Fruit fly (Drosophila melanogaster): ENCODE results near the gene Prp3.

Gene Prp3

DNA sequence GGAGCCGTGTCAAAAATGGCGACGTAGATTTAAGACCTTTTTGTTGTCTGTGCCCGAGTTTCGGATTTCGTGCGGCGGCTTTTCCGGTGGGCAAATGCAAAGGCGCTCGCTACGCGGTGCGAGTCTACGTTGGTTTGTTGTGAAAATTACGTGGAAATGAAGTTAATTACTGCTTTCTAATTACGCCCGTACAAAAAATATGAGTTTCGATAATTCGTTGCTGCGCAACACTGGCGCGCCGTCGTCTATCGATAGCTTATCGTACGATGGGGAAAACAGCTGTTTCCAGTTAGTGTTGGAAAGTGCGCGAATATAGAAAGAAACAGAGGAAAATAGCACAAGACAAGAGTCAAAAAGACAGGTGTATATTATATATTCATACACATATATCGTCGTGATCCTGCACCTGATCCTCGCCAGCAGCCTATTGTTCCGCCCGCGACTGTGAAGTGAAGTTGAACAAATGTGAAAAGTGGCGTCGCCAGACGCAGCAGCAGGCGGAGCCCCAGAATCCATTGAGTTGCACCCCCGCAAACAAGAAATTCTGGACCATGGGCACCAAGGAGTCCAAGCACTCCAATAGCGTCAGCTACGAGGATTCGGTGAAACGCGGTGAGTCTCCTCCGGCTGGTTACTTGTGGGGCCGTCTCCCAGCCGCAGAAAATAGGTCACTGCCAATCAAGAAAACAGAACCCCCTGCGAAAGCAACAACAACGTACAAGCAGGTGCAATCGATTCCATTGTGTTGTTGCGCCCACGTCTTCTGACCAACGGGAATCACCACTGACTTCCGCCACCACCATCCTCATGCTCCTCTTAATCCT is 39.0 kb upstream of the Prp3 start, which contains the start of the genes Rab8 and Usp32 (continued):
- TF ChIP-seq topi (GFP tag; optimal IDR thresholded peaks at IDR 0.05): peak; percentile 50
- no peak for TF ChIP-seq CG6854 (GFP tag; optimal IDR thresholded peaks at IDR 0.05)
- no peak for TF ChIP-seq fd85E (GFP tag; optimal IDR thresholded peaks at IDR 0.05)

DNA sequence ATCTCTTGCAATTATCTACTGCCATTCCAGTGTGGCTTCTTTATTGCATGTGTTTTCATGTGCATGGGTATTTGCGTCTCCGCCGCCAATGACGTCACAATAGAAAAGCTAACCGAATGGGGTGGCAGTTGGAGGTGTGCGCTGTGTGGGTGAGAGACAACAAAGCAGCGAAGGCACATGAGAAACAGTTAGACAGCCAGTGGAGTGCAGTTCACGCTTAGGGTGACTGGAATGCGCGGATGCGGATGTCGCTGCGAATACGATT is 38.5 kb upstream of the Prp3 start:
- TF ChIP-seq Ets21C (GFP tag; optimal IDR thresholded peaks at IDR 0.05): no peak
- no peak for TF ChIP-seq CG10631 (GFP tag; optimal IDR thresholded peaks at IDR 0.05)
- no peak for TF ChIP-seq Eip93F (GFP tag; optimal IDR thresholded peaks at IDR 0.05)
- TF ChIP-seq vri (GFP tag; optimal IDR thresholded peaks at IDR 0.05): peak; percentile 1
- no peak for TF ChIP-seq eg (GFP tag; IDR thresholded peaks at IDR 0.05)
- no peak for TF ChIP-seq Gug (GFP tag; IDR thresholded peaks at IDR 0.05)
- peak; percentile 58 for TF ChIP-seq Sox14 (GFP tag; optimal IDR thresholded peaks at IDR 0.05)
- no peak for TF ChIP-seq net (GFP tag; optimal IDR thresholded peaks at IDR 0.05)

- no peak for TF ChIP-seq OdsH (GFP tag; optimal IDR thresholded peaks at IDR 0.05)
- no peak for TF ChIP-seq CG32006 (GFP tag; optimal IDR thresholded peaks at IDR 0.05)
- TF ChIP-seq CG9139 (GFP tag; optimal IDR thresholded peaks at IDR 0.05): no peak
- TF ChIP-seq salr (GFP tag; optimal IDR thresholded peaks at IDR 0.05): no peak
- TF ChIP-seq ss (GFP tag; optimal IDR thresholded peaks at IDR 0.05): no peak
- TF ChIP-seq Lpt (GFP tag; optimal IDR thresholded peaks at IDR 0.05): no peak
- no peak for TF ChIP-seq Sox15 (GFP tag; optimal IDR thresholded peaks at IDR 0.05)
- TF ChIP-seq svp (GFP tag): peak; percentile 95
- TF ChIP-seq Hr39 (GFP tag; optimal IDR thresholded peaks at IDR 0.05): no peak
- peak; percentile 79 for TF ChIP-seq vri (GFP tag; optimal IDR thresholded peaks at IDR 0.05)
- 0 out of 3 replicates have a peak, but pooled peaks have one; percentile 39 for TF ChIP-seq CG6163 (GFP tag; IDR thresholded peaks at IDR 0.05)
Measured at dm6 chr3L:19872465-19872883, 37.6 kb upstream of the Prp3 start.

dm6 chr3L:19873488-19873887 is 36.6 kb upstream of the Prp3 start:
- TF ChIP-seq net (GFP tag; optimal IDR thresholded peaks at IDR 0.05) (no peak), OdsH (GFP tag; optimal IDR thresholded peaks at IDR 0.05) (no peak), CG11294 (GFP tag; IDR thresholded peaks at IDR 0.05) (no peak), CG6792 (GFP tag; optimal IDR thresholded peaks at IDR 0.05) (no peak), CG6276 (GFP tag; optimal IDR thresholded peaks at IDR 0.05) (no peak), CG3032 (tag; optimal IDR thresholded peaks at IDR 0.05) (no peak), CG34406 (GFP tag; optimal IDR thresholded peaks at IDR 0.05) (no peak), Sox102F (GFP tag; optimal IDR thresholded peaks at IDR 0.05) (no peak), CG11762 (GFP tag; optimal IDR thresholded peaks at IDR 0.05; ENCODE audit: insufficient read depth) (no peak), CG31627 (GFP tag; optimal IDR thresholded peaks at IDR 0.05) (no peak), fd85E (GFP tag; optimal IDR thresholded peaks at IDR 0.05) (no peak)

- TF ChIP-seq Eip75B (GFP tag; optimal IDR thresholded peaks at IDR 0.05): no peak
- TF ChIP-seq CG6276 (GFP tag; optimal IDR thresholded peaks at IDR 0.05): no peak
- peak; percentile 4 for TF ChIP-seq CG3032 (tag; optimal IDR thresholded peaks at IDR 0.05)
- TF ChIP-seq dsx (GFP tag; optimal IDR thresholded peaks at IDR 0.05; ENCODE audit: poor library complexity, severe bottlenecking): peak; percentile 60
- no peak for TF ChIP-seq Sox15 (GFP tag; optimal IDR thresholded peaks at IDR 0.05)
- TF ChIP-seq CG15336 (GFP tag; IDR thresholded peaks at IDR 0.05): peak; percentile 26; the same call in 1 of the 2 replicates
- peak; percentile 22 for TF ChIP-seq CG6854 (GFP tag; optimal IDR thresholded peaks at IDR 0.05)
- TF ChIP-seq CG7368 (GFP tag; optimal IDR thresholded peaks at IDR 0.05): no peak
- no peak for TF ChIP-seq CG3919 (GFP tag; optimal IDR thresholded peaks at IDR 0.05)
- no peak for TF ChIP-seq CG11902 (GFP tag; optimal IDR thresholded peaks at IDR 0.05)
- no peak for TF ChIP-seq salr (GFP tag; optimal IDR thresholded peaks at IDR 0.05)
- TF ChIP-seq OdsH (GFP tag; optimal IDR thresholded peaks at IDR 0.05): no peak
- no peak for TF ChIP-seq Hr39 (GFP tag; optimal IDR thresholded peaks at IDR 0.05)
- no peak for TF ChIP-seq CG11762 (GFP tag; optimal IDR thresholded peaks at IDR 0.05; ENCODE audit: insufficient read depth)
- TF ChIP-seq dac (GFP tag; optimal IDR thresholded peaks at IDR 0.05): no peak
- 0 out of 3 replicates have a peak, but pooled peaks have one; percentile 42 for TF ChIP-seq eg (GFP tag; IDR thresholded peaks at IDR 0.05)
- no peak for TF ChIP-seq CG8319 (GFP tag; optimal IDR thresholded peaks at IDR 0.05)
- TF ChIP-seq CG16779 (tag; optimal IDR thresholded peaks at IDR 0.05): no peak
- no peak for TF ChIP-seq CG11294 (GFP tag; IDR thresholded peaks at IDR 0.05)
- peak; percentile 69 for TF ChIP-seq CG1621 (tag; optimal IDR thresholded peaks at IDR 0.05)
- TF ChIP-seq CG6163 (GFP tag; IDR thresholded peaks at IDR 0.05): peak; percentile 72
- TF ChIP-seq fd59A (GFP tag; optimal IDR thresholded peaks at IDR 0.05): no peak
- TF ChIP-seq lz (GFP tag; optimal IDR thresholded peaks at IDR 0.05): no peak
- no peak for TF ChIP-seq CG10631 (GFP tag; optimal IDR thresholded peaks at IDR 0.05)
- peak; percentile 17 for TF ChIP-seq Ets96B (tag; optimal IDR thresholded peaks at IDR 0.05)
- no peak for TF ChIP-seq Sox102F (GFP tag; optimal IDR thresholded peaks at IDR 0.05)
Measured at dm6 chr3L:19895556-19895995, 14.5 kb upstream of the Prp3 start.
